Fruit fly (Drosophila melanogaster) whole organism, embryonic: ENCODE results near the gene CG17107.

ENCODE experiments used
- C15 ChIP-seq: fragments of 200-800 bp; sonication (Bioruptor generic); IDR thresholded peaks from 3 replicates; pipeline ENCODE4 v1.3.6; 2022; ENCODE audit warnings: missing biosample characterization, missing genetic modification characterization
- CG10209 ChIP-seq: fragments of 200-800 bp; sonication (Bioruptor generic); optimal IDR thresholded peaks from 3 replicates; lab custom pipeline; 2017; ENCODE audit warnings: missing biosample characterization, mild to moderate bottlenecking, missing genetic modification characterization, missing genetic modification reagents
- CG1024 ChIP-seq: fragments of 200-800 bp; sonication (Bioruptor generic); IDR thresholded peaks from 2 replicates; pipeline ENCODE4 v1.3.6; 2022; ENCODE audit warnings: missing biosample characterization, missing genetic modification characterization
- CG10462 ChIP-seq: fragments of 200-800 bp; sonication (Bioruptor generic); optimal IDR thresholded peaks from 2 replicates; lab custom pipeline; 2016; ENCODE audit warnings: missing biosample characterization, missing genetic modification characterization
- CG13424 ChIP-seq: fragments of 200-800 bp; sonication (Bioruptor generic); optimal IDR thresholded peaks from 2 replicates; lab custom pipeline; 2019; ENCODE audit warnings: missing biosample characterization, mild to moderate bottlenecking, missing genetic modification characterization, moderate library complexity
- CG14667 ChIP-seq: fragments of 200-800 bp; sonication (Bioruptor generic); IDR thresholded peaks from 2 replicates; pipeline ENCODE4 v1.3.6; 2022; ENCODE audit warnings: missing biosample characterization, missing genetic modification characterization
- CG14860 ChIP-seq: fragments of 200-800 bp; sonication (Bioruptor generic); IDR thresholded peaks from 3 replicates; pipeline ENCODE4 v1.3.6; 2022; ENCODE audit warnings: missing biosample characterization, missing genetic modification characterization; ENCODE audit not compliant: partially characterized antibody
- CG14965 ChIP-seq: fragments of 200-800 bp; sonication (Bioruptor generic); optimal IDR thresholded peaks from 2 replicates; lab custom pipeline; 2016; ENCODE audit warnings: missing biosample characterization, missing genetic modification characterization, borderline replicate concordance
- CG15073 ChIP-seq: fragments of 200-800 bp; sonication (Bioruptor generic); optimal IDR thresholded peaks from 2 replicates; lab custom pipeline; 2016; ENCODE audit warnings: missing biosample characterization, missing genetic modification characterization
- CG15514 ChIP-seq: fragments of 200-800 bp; sonication (Bioruptor generic); optimal IDR thresholded peaks from 3 replicates; lab custom pipeline; 2017; ENCODE audit warnings: missing biosample characterization, missing genetic modification characterization, mild to moderate bottlenecking, moderate library complexity, missing genetic modification reagents
- CG1647 ChIP-seq: fragments of 200-800 bp; sonication (Bioruptor generic); optimal IDR thresholded peaks from 3 replicates; lab custom pipeline; 2016; ENCODE audit warnings: missing biosample characterization, missing genetic modification characterization
- CG18262 ChIP-seq: fragments of 200-800 bp; optimal IDR thresholded peaks from 3 replicates; lab custom pipeline; 2019; ENCODE audit warnings: missing biosample characterization, mild to moderate bottlenecking, missing genetic modification characterization, moderate library complexity
- CG18599 ChIP-seq: fragments of 200-800 bp; sonication (Bioruptor generic); optimal IDR thresholded peaks from 3 replicates; lab custom pipeline; 2017; ENCODE audit warnings: missing biosample characterization, missing genetic modification characterization, mild to moderate bottlenecking, moderate library complexity, missing genetic modification reagents
- CG3163 ChIP-seq: fragments of 200-800 bp; sonication (Bioruptor generic); optimal IDR thresholded peaks from 3 replicates; lab custom pipeline; 2016; ENCODE audit warnings: missing biosample characterization, missing genetic modification characterization
- CG32767 ChIP-seq: fragments of 200-800 bp; sonication (Bioruptor generic); IDR thresholded peaks from 2 replicates; pipeline ENCODE4 v1.3.6; 2022; ENCODE audit warnings: missing biosample characterization, missing genetic modification characterization
- CG3281 ChIP-seq: fragments of 200-800 bp; sonication (Bioruptor generic); optimal IDR thresholded peaks from 3 replicates; lab custom pipeline; 2017; ENCODE audit warnings: missing biosample characterization, mild to moderate bottlenecking, missing genetic modification characterization
- CG3847 ChIP-seq: fragments of 200-800 bp; sonication (Bioruptor generic); IDR thresholded peaks from 2 replicates; pipeline ENCODE4 v1.3.6; 2022; ENCODE audit warnings: missing biosample characterization, missing genetic modification characterization
- CG5953 ChIP-seq: fragments of 200-800 bp; sonication (Bioruptor generic); IDR thresholded peaks from 2 replicates; pipeline ENCODE4 v1.3.6; 2022; ENCODE audit warnings: missing biosample characterization, missing genetic modification characterization
- CG6654 ChIP-seq: fragments of 200-800 bp; sonication (Bioruptor generic); optimal IDR thresholded peaks from 2 replicates; lab custom pipeline; 2017; ENCODE audit warnings: missing biosample characterization, mild to moderate bottlenecking, missing genetic modification characterization
- CG8359 ChIP-seq: fragments of 200-800 bp; sonication (Bioruptor generic); optimal IDR thresholded peaks from 2 replicates; lab custom pipeline; 2017; ENCODE audit warnings: missing biosample characterization, mild to moderate bottlenecking, missing genetic modification characterization, borderline replicate concordance
- CG8478 ChIP-seq: fragments of >200 bp; optimal IDR thresholded peaks from 2 replicates; lab custom pipeline; 2018
- CG8765 ChIP-seq: fragments of 200-800 bp; sonication (Bioruptor generic); IDR thresholded peaks from 2 replicates; pipeline ENCODE4 v1.3.6; 2022; ENCODE audit warnings: missing biosample characterization, missing genetic modification characterization
- CTCF ChIP-seq: fragments of 200-800 bp; sonication (Bioruptor generic); optimal IDR thresholded peaks from 2 replicates; lab custom pipeline; 2017; ENCODE audit warnings: missing biosample characterization, mild to moderate bottlenecking, missing genetic modification characterization, moderate library complexity
- Dll ChIP-seq: fragments of 200-800 bp; sonication (Bioruptor generic); IDR thresholded peaks from 4 replicates; pipeline ENCODE4 v1.3.6; 2022; ENCODE audit warnings: missing biosample characterization, missing genetic modification characterization; ENCODE audit not compliant: partially characterized antibody
- Doc2 ChIP-seq: fragments of 200-800 bp; sonication (Bioruptor generic); IDR thresholded peaks from 2 replicates; pipeline ENCODE4 v1.3.6; 2022; ENCODE audit warnings: missing biosample characterization, missing genetic modification characterization
- Dref ChIP-seq: fragments of 200-800 bp; sonication (Bioruptor generic); IDR thresholded peaks from 2 replicates; pipeline ENCODE4 v1.3.6; 2022; ENCODE audit warnings: missing biosample characterization, missing genetic modification characterization
- E2f2 ChIP-seq: fragments of 200-800 bp; sonication (Bioruptor generic); IDR thresholded peaks from 2 replicates; pipeline ENCODE4 v1.3.6; 2022; ENCODE audit warnings: missing biosample characterization, missing genetic modification characterization
- HLH3B ChIP-seq: fragments of 200-800 bp; sonication (Bioruptor generic); IDR thresholded peaks from 2 replicates; pipeline ENCODE4 v1.3.6; 2022; ENCODE audit warnings: missing biosample characterization, missing genetic modification characterization
- Hey ChIP-seq: fragments of 200-800 bp; sonication (Bioruptor generic); optimal IDR thresholded peaks from 3 replicates; lab custom pipeline; 2018; ENCODE audit warnings: missing biosample characterization, mild to moderate bottlenecking, missing genetic modification characterization
- HmgD ChIP-seq: fragments of 200-800 bp; sonication (Bioruptor generic); optimal IDR thresholded peaks from 3 replicates; lab custom pipeline; 2016; ENCODE audit warnings: missing biosample characterization, missing genetic modification characterization
- Hmx ChIP-seq: fragments of 200-800 bp; sonication (Bioruptor generic); optimal IDR thresholded peaks from 2 replicates; lab custom pipeline; 2016; ENCODE audit warnings: missing biosample characterization, missing genetic modification characterization
- Max ChIP-seq: fragments of 200-800 bp; sonication (Bioruptor generic); optimal IDR thresholded peaks from 2 replicates; lab custom pipeline; 2016; ENCODE audit warnings: missing biosample characterization, mild to moderate bottlenecking, missing genetic modification characterization
- Mes4 ChIP-seq: fragments of 200-800 bp; sonication (Bioruptor generic); optimal IDR thresholded peaks from 2 replicates; lab custom pipeline; 2016; ENCODE audit warnings: missing biosample characterization, missing genetic modification characterization
- NC2α ChIP-seq: fragments of 200-800 bp; sonication (Bioruptor generic); optimal IDR thresholded peaks from 2 replicates; lab custom pipeline; 2016; ENCODE audit warnings: missing biosample characterization, missing genetic modification characterization
- Neu2 ChIP-seq: fragments of 200-800 bp; sonication (Bioruptor generic); optimal IDR thresholded peaks from 3 replicates; lab custom pipeline; 2016; ENCODE audit warnings: missing biosample characterization, missing genetic modification characterization, borderline replicate concordance
- NfI ChIP-seq: fragments of 200-800 bp; sonication (Bioruptor generic); optimal IDR thresholded peaks from 3 replicates; lab custom pipeline; 2018; ENCODE audit warnings: missing biosample characterization, mild to moderate bottlenecking, missing genetic modification characterization, moderate library complexity
- Pdp1 ChIP-seq, 2 experiments: fragments of 200-800 bp; sonication (Bioruptor generic); optimal IDR thresholded peaks; 3 replicates each; lab custom pipeline; 2016; ENCODE audit warnings: missing biosample characterization in 2 of 2, missing genetic modification characterization in 2 of 2, mild to moderate bottlenecking in 1 of 2, moderate library complexity in 1 of 2
- Sox102F ChIP-seq: fragments of 200-800 bp; sonication (Bioruptor generic); optimal IDR thresholded peaks from 2 replicates; lab custom pipeline; 2018; ENCODE audit warnings: missing biosample characterization, mild to moderate bottlenecking, missing genetic modification characterization, moderate library complexity
- ab ChIP-seq: fragments of 200-800 bp; sonication (Bioruptor generic); optimal IDR thresholded peaks from 2 replicates; lab custom pipeline; 2016; ENCODE audit warnings: missing biosample characterization, missing genetic modification characterization
- bigmax ChIP-seq: fragments of 200-800 bp; sonication (Bioruptor generic); optimal IDR thresholded peaks from 2 replicates; lab custom pipeline; 2018; ENCODE audit warnings: missing biosample characterization, mild to moderate bottlenecking, missing genetic modification characterization
- corto ChIP-seq: fragments of 200-800 bp; sonication (Bioruptor generic); optimal IDR thresholded peaks from 2 replicates; lab custom pipeline; 2016; ENCODE audit warnings: missing biosample characterization, mild to moderate bottlenecking, missing genetic modification characterization, moderate library complexity
- ind ChIP-seq: fragments of 200-800 bp; sonication (Bioruptor generic); optimal IDR thresholded peaks from 3 replicates; lab custom pipeline; 2016; ENCODE audit warnings: missing biosample characterization, missing genetic modification characterization
- kay ChIP-seq: fragments of 200-800 bp; sonication (Bioruptor generic); optimal IDR thresholded peaks from 2 replicates; lab custom pipeline; 2016; ENCODE audit warnings: missing biosample characterization, missing genetic modification characterization
- kni ChIP-seq: fragments of 200-800 bp; sonication (Bioruptor generic); optimal IDR thresholded peaks from 3 replicates; lab custom pipeline; 2017; ENCODE audit warnings: mild to moderate bottlenecking, missing biosample characterization, missing genetic modification reagents, missing genetic modification characterization
- lov ChIP-seq, 2 experiments: fragments of 200-800 bp in 1 of 2; fragments of >200 bp in 1 of 2; sonication (Bioruptor generic) in 1 of 2; IDR thresholded peaks in 1 of 2; optimal IDR thresholded peaks in 1 of 2; 2 replicates in 1 of 2; 3 replicates in 1 of 2; pipeline versions ENCODE4 v1.3.6 to Lab custom; 2017 to 2022; ENCODE audit warnings: missing biosample characterization in 1 of 2, missing genetic modification characterization in 1 of 2
- p53 ChIP-seq: fragments of 200-800 bp; sonication (Bioruptor generic); optimal IDR thresholded peaks from 2 replicates; lab custom pipeline; 2016; ENCODE audit warnings: missing biosample characterization, missing genetic modification characterization
- phol ChIP-seq: fragments of 200-800 bp; sonication (Bioruptor generic); optimal IDR thresholded peaks from 3 replicates; lab custom pipeline; 2018; ENCODE audit warnings: missing biosample characterization, mild to moderate bottlenecking, missing genetic modification characterization, moderate library complexity
- pnt ChIP-seq: fragments of 200-800 bp; sonication (Bioruptor generic); optimal IDR thresholded peaks from 3 replicates; lab custom pipeline; 2016; ENCODE audit warnings: missing biosample characterization, missing genetic modification characterization
- pzg ChIP-seq: fragments of 200-800 bp; sonication (Bioruptor generic); optimal IDR thresholded peaks from 3 replicates; lab custom pipeline; 2018; ENCODE audit warnings: missing biosample characterization, mild to moderate bottlenecking, missing genetic modification characterization, moderate library complexity
- rib ChIP-seq: fragments of 200-800 bp; sonication (Bioruptor generic); IDR thresholded peaks from 2 replicates; pipeline ENCODE4 v1.3.6; 2022; ENCODE audit warnings: missing biosample characterization, missing genetic modification characterization
- tna ChIP-seq: fragments of 200-800 bp; sonication (Bioruptor generic); IDR thresholded peaks from 2 replicates; pipeline ENCODE4 v1.3.6; 2022; ENCODE audit warnings: missing biosample characterization, missing genetic modification characterization; ENCODE audit not compliant: partially characterized antibody

CG17107 gene

DNA sequence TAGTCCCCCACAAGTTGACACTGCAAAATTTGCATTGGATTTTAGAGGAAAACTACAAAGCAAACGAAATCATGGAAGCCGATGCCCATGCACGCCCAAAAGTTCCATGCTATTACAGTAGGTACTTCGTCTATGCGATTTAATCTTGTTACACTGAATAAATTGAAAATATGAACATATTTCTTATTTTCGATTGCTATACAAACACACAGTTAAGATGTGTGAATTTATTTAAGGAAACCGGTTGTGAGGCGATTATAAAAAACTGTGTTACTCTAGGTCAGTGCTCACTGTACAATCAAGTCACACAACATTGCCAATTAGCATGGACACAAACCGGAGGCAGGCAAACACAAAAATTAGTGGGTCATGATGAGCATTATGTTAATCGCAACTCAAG lies 16.1 kb upstream of the CG17107 start (continued):
- TF ChIP-seq phol (tag; lab: Kevin White, UChicago) (peak; percentile 71), Mes4 (GFP tag; lab: Kevin White, UChicago) (peak; percentile 66), Neu2 (GFP tag; lab: Kevin White, UChicago) (no peak), Hmx (GFP tag; lab: Kevin White, UChicago) (peak; percentile 53), C15 (0 out of 3 replicates have a peak, but pooled peaks have one; percentile 56), CTCF (GFP tag; lab: Kevin White, UChicago) (no peak), kni (GFP tag; lab: Kevin White, UChicago) (no peak), HmgD (GFP tag; lab: Kevin White, UChicago) (no peak), p53 (GFP tag; lab: Kevin White, UChicago) (no peak), Dref (GFP tag; lab: Robert Waterston, UW) (no peak), rib (GFP tag; lab: Robert Waterston, UW) (peak; percentile 47), pnt (GFP tag; lab: Kevin White, UChicago) (peak; percentile 76), CG3847 (GFP tag; lab: Robert Waterston, UW) (peak; percentile 75), CG1647 (GFP tag; lab: Kevin White, UChicago) (peak; percentile 65), corto (no peak), CG18262 (tag; lab: Kevin White, UChicago) (peak; percentile 66), HLH3B (peak; percentile 89), kay (peak; percentile 9), bigmax (GFP tag; lab: Kevin White, UChicago) (no peak), CG5953 (GFP tag; lab: Robert Waterston, UW) (peak; percentile 75), CG32767 (peak; percentile 83), CG6654 (GFP tag; lab: Kevin White, UChicago) (peak; percentile 33), CG13424 (tag; lab: Kevin White, UChicago) (peak; percentile 83), CG10462 (GFP tag; lab: Kevin White, UChicago) (peak; percentile 56), Sox102F (peak; percentile 89), CG10209 (GFP tag; lab: Kevin White, UChicago) (peak; percentile 74), CG8359 (GFP tag; lab: Kevin White, UChicago) (no peak), Doc2 (GFP tag; lab: Robert Waterston, UW) (peak; percentile 52; the same call in 1 of the 2 replicates), CG15514 (GFP tag; lab: Kevin White, UChicago) (peak; percentile 53), ab (GFP tag; lab: Kevin White, UChicago) (peak; percentile 61), Hey (tag; lab: Kevin White, UChicago) (no peak), NC2α (GFP tag; lab: Kevin White, UChicago) (peak; percentile 42), ind (GFP tag; lab: Kevin White, UChicago) (peak; percentile 88), NfI (GFP tag; lab: Kevin White, UChicago) (peak; percentile 77), CG3163 (GFP tag; lab: Kevin White, UChicago) (peak; percentile 48), CG1024 (GFP tag; lab: Robert Waterston, UW) (peak; percentile 80), CG8765 (GFP tag; lab: Robert Waterston, UW) (peak; percentile 47; the same call in 1 of the 2 replicates), Pdp1 (GFP tag; optimal IDR thresholded peaks at IDR 0.05; lab: Kevin White, UChicago) (peak; percentile 76 to 80), CG14965 (GFP tag; lab: Kevin White, UChicago) (peak; percentile 18), CG3281 (GFP tag; lab: Kevin White, UChicago) (peak; percentile 56), CG14667 (GFP tag; lab: Robert Waterston, UW) (peak; percentile 84), CG18599 (peak; percentile 65), E2f2 (peak; percentile 67), Dll (GFP tag; lab: Robert Waterston, UW) (no peak), CG15073 (no peak), CG14860 (GFP tag; lab: Robert Waterston, UW) (no peak), Max (peak; percentile 48), lov (optimal IDR thresholded peaks at IDR 0.05; lab: Kevin White, UChicago) (no peak), lov (GFP tag; IDR thresholded peaks at IDR 0.05; lab: Robert Waterston, UW) (0 out of 3 replicates have a peak, but pooled peaks have one; percentile 50), pzg (GFP tag; lab: Kevin White, UChicago) (no peak), CG8478 (lab: Kevin White, UChicago) (no peak), tna (GFP tag; lab: Robert Waterston, UW) (no peak)
